Worm (Caenorhabditis elegans) whole organism, late embryonic: Measurements from ENCODE around the gene cyp-33C4.
A peak's percentile ranks its signal among the peaks of the same experiment; 100 is the strongest.

Source experiments
- C08G9.2 ChIP-seq: sonication (generic microtip); optimal IDR thresholded peaks from 2 replicates; lab custom pipeline; 2016; ENCODE audit warnings: mild to moderate bottlenecking, missing genetic modification characterization, moderate library complexity, missing compliant biosample characterization
- C38D4.7 ChIP-seq: fragments of 200-800 bp; sonication (Bioruptor generic); optimal IDR thresholded peaks from 2 replicates; lab custom pipeline; 2018; ENCODE audit warnings: mild to moderate bottlenecking, missing genetic modification characterization, moderate library complexity, missing compliant biosample characterization
- F13H6.1 ChIP-seq: sonication (generic microtip); optimal IDR thresholded peaks from 2 replicates; lab custom pipeline; 2016; ENCODE audit warnings: missing genetic modification characterization, missing compliant biosample characterization
- K02D7.2 ChIP-seq: sonication (generic microtip); optimal IDR thresholded peaks from 2 replicates; lab custom pipeline; 2017; ENCODE audit warnings: mild to moderate bottlenecking, missing genetic modification characterization, missing compliant biosample characterization
- Y22D7AL.16 ChIP-seq: sonication (generic microtip); optimal IDR thresholded peaks from 2 replicates; lab custom pipeline; 2016; ENCODE audit warnings: missing genetic modification characterization, missing compliant biosample characterization
- ahr-1 ChIP-seq: sonication (generic microtip); optimal IDR thresholded peaks from 2 replicates; lab custom pipeline; 2016; ENCODE audit warnings: missing genetic modification characterization, missing compliant biosample characterization
- ceh-14 ChIP-seq: sonication (generic microtip); optimal IDR thresholded peaks from 2 replicates; lab custom pipeline; 2016; ENCODE audit warnings: missing genotype, missing genetic modification characterization, missing compliant biosample characterization
- ceh-19 ChIP-seq: fragments of 200-800 bp; sonication (Bioruptor generic); optimal IDR thresholded peaks from 2 replicates; lab custom pipeline; 2018; ENCODE audit warnings: mild to moderate bottlenecking, missing genetic modification characterization, missing compliant biosample characterization
- ceh-2 ChIP-seq: sonication (generic microtip); optimal IDR thresholded peaks from 2 replicates; lab custom pipeline; 2016; ENCODE audit warnings: missing genotype, missing genetic modification characterization, missing compliant biosample characterization
- ceh-22 ChIP-seq: sonication (generic microtip); optimal IDR thresholded peaks from 2 replicates; lab custom pipeline; 2017; ENCODE audit warnings: missing biosample characterization, missing genetic modification characterization
- ceh-30 ChIP-seq: fragments of 150-350 bp; optimal IDR thresholded peaks from 2 replicates; lab custom pipeline; 2014; ENCODE audit warnings: missing biosample characterization, missing genetic modification characterization
- ceh-34 ChIP-seq: sonication (generic microtip); optimal IDR thresholded peaks from 2 replicates; lab custom pipeline; 2016; ENCODE audit warnings: mild to moderate bottlenecking, missing genetic modification characterization, missing compliant biosample characterization
- ceh-6 ChIP-seq: fragments of 200-800 bp; sonication (Bioruptor generic); optimal IDR thresholded peaks from 2 replicates; lab custom pipeline; 2018; ENCODE audit warnings: mild to moderate bottlenecking, missing genetic modification characterization, missing compliant biosample characterization
- ceh-9 ChIP-seq: sonication (generic microtip); optimal IDR thresholded peaks from 2 replicates; lab custom pipeline; 2016; ENCODE audit warnings: mild to moderate bottlenecking, missing genetic modification characterization, inconsistent platforms, missing compliant biosample characterization
- che-1 ChIP-seq: sonication (generic microtip); optimal IDR thresholded peaks from 2 replicates; lab custom pipeline; 2016; ENCODE audit warnings: mild to moderate bottlenecking, missing genetic modification characterization, missing compliant biosample characterization
- dve-1 ChIP-seq: sonication (generic microtip); optimal IDR thresholded peaks from 2 replicates; lab custom pipeline; 2017; ENCODE audit warnings: antibody characterized with exemption, mild to moderate bottlenecking, missing genetic modification characterization, missing compliant biosample characterization
- elt-4 ChIP-seq: sonication (generic microtip); optimal IDR thresholded peaks from 2 replicates; lab custom pipeline; 2016; ENCODE audit warnings: missing genetic modification characterization, missing compliant biosample characterization
- ets-4 ChIP-seq: sonication (generic microtip); optimal IDR thresholded peaks from 2 replicates; lab custom pipeline; 2016; ENCODE audit warnings: missing genetic modification characterization, missing compliant biosample characterization
- fax-1 ChIP-seq: sonication (generic microtip); optimal IDR thresholded peaks from 2 replicates; lab custom pipeline; 2016; ENCODE audit warnings: missing genotype, missing genetic modification characterization, missing compliant biosample characterization
- fkh-10 ChIP-seq: fragments of 150-350 bp; optimal IDR thresholded peaks from 2 replicates; lab custom pipeline; 2014; ENCODE audit warnings: missing biosample characterization, missing genetic modification reagents, missing genetic modification characterization
- fkh-6 ChIP-seq: sonication (generic microtip); optimal IDR thresholded peaks from 2 replicates; lab custom pipeline; 2016; ENCODE audit warnings: missing genetic modification characterization, missing compliant biosample characterization
- gmeb-2 ChIP-seq: sonication (generic microtip); optimal IDR thresholded peaks from 2 replicates; lab custom pipeline; 2016; ENCODE audit warnings: missing genetic modification characterization, inconsistent platforms, missing compliant biosample characterization
- hlh-13 ChIP-seq: fragments of 200-800 bp; sonication (Bioruptor generic); optimal IDR thresholded peaks from 2 replicates; lab custom pipeline; 2018; ENCODE audit warnings: mild to moderate bottlenecking, missing genetic modification characterization, missing compliant biosample characterization
- hlh-30 ChIP-seq: sonication (generic microtip); optimal IDR thresholded peaks from 2 replicates; lab custom pipeline; 2017; ENCODE audit warnings: antibody characterized with exemption, missing genetic modification characterization, missing compliant biosample characterization; ENCODE audit not compliant: insufficient read depth
- hlh-8 ChIP-seq: sonication (generic microtip); optimal IDR thresholded peaks from 2 replicates; lab custom pipeline; 2016; ENCODE audit warnings: missing genotype, missing genetic modification characterization, missing compliant biosample characterization
- lim-6 ChIP-seq: sonication (generic microtip); optimal IDR thresholded peaks from 2 replicates; lab custom pipeline; 2016; ENCODE audit warnings: missing genetic modification characterization, missing compliant biosample characterization
- madf-2 ChIP-seq: sonication (generic microtip); optimal IDR thresholded peaks from 2 replicates; lab custom pipeline; 2017; ENCODE audit warnings: missing genetic modification characterization, missing compliant biosample characterization
- mec-3 ChIP-seq: sonication (generic microtip); optimal IDR thresholded peaks from 2 replicates; lab custom pipeline; 2016; ENCODE audit warnings: borderline replicate concordance, missing genetic modification characterization, missing compliant biosample characterization
- nfya-1 ChIP-seq: sonication (generic microtip); optimal IDR thresholded peaks from 2 replicates; lab custom pipeline; 2017; ENCODE audit warnings: missing genetic modification characterization, mild to moderate bottlenecking, missing compliant biosample characterization, antibody characterized with exemption, moderate library complexity
- nhr-232 ChIP-seq: sonication (generic microtip); optimal IDR thresholded peaks from 2 replicates; lab custom pipeline; 2016; ENCODE audit warnings: missing genetic modification characterization, missing compliant biosample characterization
- pag-3 ChIP-seq: sonication (generic microtip); optimal IDR thresholded peaks from 2 replicates; lab custom pipeline; 2016; ENCODE audit warnings: missing compliant biosample characterization, missing genetic modification characterization, borderline replicate concordance
- syd-9 ChIP-seq: sonication (generic microtip); optimal IDR thresholded peaks from 2 replicates; lab custom pipeline; 2016; ENCODE audit warnings: mild to moderate bottlenecking, missing genetic modification characterization, moderate library complexity, missing compliant biosample characterization
- tbx-2 ChIP-seq: sonication (generic microtip); optimal IDR thresholded peaks from 2 replicates; lab custom pipeline; 2016; ENCODE audit warnings: missing genetic modification characterization, missing compliant biosample characterization
- tbx-7 ChIP-seq: sonication (generic microtip); optimal IDR thresholded peaks from 2 replicates; lab custom pipeline; 2016; ENCODE audit warnings: missing genotype, missing genetic modification characterization, missing compliant biosample characterization
- unc-3 ChIP-seq, 2 experiments: fragments of 200-800 bp in 1 of 2; sonication (Bioruptor generic) in 1 of 2; sonication (generic microtip) in 1 of 2; conservative IDR thresholded peaks in 1 of 2; optimal IDR thresholded peaks in 1 of 2; 2 replicates each; pipeline versions ENCODE4 v1.3.6 to Lab custom; 2016 to 2022; ENCODE audit warnings: missing compliant biosample characterization in 2 of 2, missing genetic modification characterization in 2 of 2, missing genetic modification reagents in 1 of 2
- unc-42 ChIP-seq: sonication (generic microtip); optimal IDR thresholded peaks from 2 replicates; lab custom pipeline; 2016; ENCODE audit warnings: missing genotype, missing genetic modification characterization, missing compliant biosample characterization
- unc-86 ChIP-seq: sonication (generic microtip); optimal IDR thresholded peaks from 2 replicates; lab custom pipeline; 2016; ENCODE audit warnings: missing genetic modification characterization, missing compliant biosample characterization
- ztf-16 ChIP-seq: sonication (generic microtip); optimal IDR thresholded peaks from 2 replicates; lab custom pipeline; 2017; ENCODE audit warnings: missing genetic modification characterization, missing compliant biosample characterization

Gene cyp-33C4

DNA sequence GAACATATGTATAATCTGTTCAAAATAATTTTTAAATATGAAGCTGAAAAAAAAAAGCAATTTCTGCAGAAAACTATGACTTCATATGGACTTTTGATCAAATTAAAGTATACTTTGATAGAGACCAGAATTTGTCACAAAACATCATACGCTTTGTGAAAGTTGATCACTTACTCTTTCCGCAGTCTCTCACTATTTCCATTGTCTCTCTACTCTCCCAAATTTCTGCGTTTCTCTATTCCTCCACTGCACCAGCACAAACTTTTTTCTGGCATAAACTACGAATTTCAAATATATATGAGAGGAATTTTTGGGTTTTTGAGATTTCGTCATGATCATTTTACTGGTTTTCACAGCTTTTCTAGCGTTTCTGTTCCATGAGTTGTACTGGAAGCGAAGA is at the start of gene cyp-33C4:
TSS of gene cyp-33C4 (plus strand) at position 293 of the 400 bp plus-strand sequence.
- no peak for TF ChIP-seq ceh-6 (GFP tag; lab: Kevin White, UChicago)
- TF ChIP-seq ceh-30 = no peak
- TF ChIP-seq fkh-6 (tag; lab: Kevin White, UChicago) = no peak
- no peak for TF ChIP-seq F13H6.1 (tag; lab: Kevin White, UChicago)
- no peak for TF ChIP-seq pag-3 (tag; lab: Kevin White, UChicago)

DNA sequence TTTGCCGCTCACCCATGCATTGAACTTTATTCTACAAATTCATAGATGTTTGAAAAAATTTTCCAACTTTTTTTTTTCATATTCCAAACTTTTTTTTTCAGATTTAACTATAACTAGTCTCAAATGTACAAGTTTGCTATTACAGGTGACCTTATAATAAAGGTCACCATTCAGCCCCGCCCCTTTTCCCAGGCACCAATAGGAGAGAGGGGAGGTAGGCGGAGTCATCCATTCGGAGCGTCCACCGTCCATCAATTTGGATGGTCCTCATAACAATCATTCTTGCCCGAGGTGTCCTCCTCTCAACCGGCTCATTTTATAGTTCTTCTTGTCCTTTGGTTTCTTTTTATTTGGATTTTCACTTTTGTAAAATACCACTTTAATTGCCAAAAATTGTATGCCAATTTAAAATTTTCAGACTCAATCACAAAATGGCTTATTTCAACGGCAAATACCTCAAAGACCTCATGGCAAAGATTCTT is 48.0 kb upstream of the cyp-33C4 start, which contains the start of gene Y5H2B.3:
TSS of gene Y5H2B.3 (plus strand) at position 432 of the 482 bp plus-strand sequence.
- TF ChIP-seq C08G9.2 (tag; lab: Kevin White, UChicago) (no peak), nfya-1 (tag; lab: Kevin White, UChicago) (peak; percentile 60)

DNA sequence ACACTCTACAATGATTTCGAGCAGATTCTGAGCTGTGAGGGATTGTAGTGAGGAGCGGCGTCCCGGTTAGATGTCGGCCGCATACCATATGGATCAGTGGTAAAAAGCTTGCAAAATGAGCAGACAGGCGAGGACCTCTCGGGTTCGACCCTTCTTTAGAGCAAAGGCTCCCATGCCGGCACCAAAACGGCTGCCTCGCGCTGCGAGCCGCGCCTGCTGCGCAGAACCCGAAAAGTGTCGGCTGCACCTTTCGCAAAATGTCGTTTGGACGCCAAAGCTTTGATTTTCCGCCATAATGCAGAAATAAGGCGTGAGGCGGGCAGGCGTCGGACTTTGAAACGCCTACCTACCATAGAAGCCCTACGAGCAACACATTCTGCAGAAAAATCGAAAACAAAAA is 45.6 kb upstream of the cyp-33C4 start:
- no peak for TF ChIP-seq fkh-10 (GFP tag; lab: Kevin White, UChicago)

DNA sequence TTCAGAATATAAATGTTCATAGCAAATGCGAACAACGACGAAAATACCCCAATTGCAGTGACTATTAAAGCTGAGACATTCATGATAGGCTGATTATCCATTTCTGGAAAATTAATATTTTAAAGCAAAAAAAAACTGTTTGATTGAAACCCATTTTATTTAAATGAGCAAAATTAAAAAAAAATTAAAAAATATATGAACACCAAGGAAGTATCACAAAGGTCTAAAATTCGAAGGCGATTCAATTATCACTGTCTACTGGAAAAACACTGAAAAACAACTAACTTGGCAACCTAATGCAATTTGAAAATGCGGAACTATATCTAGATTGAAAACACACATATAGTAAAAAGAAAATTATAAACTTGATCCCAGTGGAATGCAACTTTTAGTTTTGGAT is 44.8 kb upstream of the cyp-33C4 start, which contains the start of gene srbc-42:
TSS of gene srbc-42 (minus strand) at position 101 of the 400 bp plus-strand sequence.
- no peak for TF ChIP-seq ceh-34 (tag; lab: Kevin White, UChicago)
- no peak for TF ChIP-seq ceh-30
- no peak for TF ChIP-seq ceh-19 (GFP tag; lab: Kevin White, UChicago)
- no peak for TF ChIP-seq C38D4.7 (GFP tag; lab: Kevin White, UChicago)
- TF ChIP-seq unc-3 (GFP tag; conservative IDR thresholded peaks at IDR 0.05; lab: Robert Waterston, UW) = no peak
- no peak for TF ChIP-seq unc-3 (tag; optimal IDR thresholded peaks at IDR 0.05; lab: Kevin White, UChicago)
- TF ChIP-seq unc-42 (tag; lab: Kevin White, UChicago) = no peak
- no peak for TF ChIP-seq hlh-8 (tag; lab: Kevin White, UChicago)
- no peak for TF ChIP-seq ahr-1 (tag; lab: Kevin White, UChicago)
- no peak for TF ChIP-seq elt-4
- TF ChIP-seq K02D7.2 (tag; lab: Kevin White, UChicago) = no peak
- TF ChIP-seq hlh-13 = no peak
- TF ChIP-seq tbx-7 (tag; lab: Kevin White, UChicago) = no peak
- TF ChIP-seq ceh-14 (tag; lab: Kevin White, UChicago) = no peak
- no peak for TF ChIP-seq gmeb-2
- no peak for TF ChIP-seq dve-1 (tag; lab: Kevin White, UChicago)
- no peak for TF ChIP-seq nfya-1 (tag; lab: Kevin White, UChicago)
- TF ChIP-seq, all 69 proteins: peak for 0

DNA sequence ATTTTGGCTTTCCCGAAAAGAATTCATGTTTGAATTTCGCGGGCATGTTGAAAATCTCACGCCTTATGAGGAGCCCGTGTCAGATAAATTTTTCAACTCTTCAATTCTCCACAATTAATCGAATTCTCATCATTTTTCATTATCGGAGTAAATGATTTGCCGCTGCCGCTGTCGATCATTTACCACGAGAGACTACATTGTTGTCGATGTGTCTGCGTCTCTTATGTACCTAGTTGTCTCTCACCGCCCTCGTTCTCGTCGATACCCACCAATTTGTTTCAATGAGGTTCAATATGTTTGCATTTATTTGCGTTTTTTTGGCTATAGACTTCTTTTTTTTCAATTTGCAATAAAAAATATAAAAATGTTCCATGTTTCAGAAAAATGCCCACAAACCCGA is 43.8 kb upstream of the cyp-33C4 start, which contains the start of gene nhr-13:
TSS of gene nhr-13 (plus strand) at position 369 of the 400 bp plus-strand sequence.
- no peak for TF ChIP-seq fax-1 (tag; lab: Kevin White, UChicago)
- no peak for TF ChIP-seq ets-4 (tag; lab: Kevin White, UChicago)
- no peak for TF ChIP-seq tbx-2
- TF ChIP-seq ceh-22 (tag; lab: Kevin White, UChicago) = no peak
- no peak for TF ChIP-seq hlh-30 (tag; lab: Kevin White, UChicago)
- no peak for TF ChIP-seq elt-4

DNA sequence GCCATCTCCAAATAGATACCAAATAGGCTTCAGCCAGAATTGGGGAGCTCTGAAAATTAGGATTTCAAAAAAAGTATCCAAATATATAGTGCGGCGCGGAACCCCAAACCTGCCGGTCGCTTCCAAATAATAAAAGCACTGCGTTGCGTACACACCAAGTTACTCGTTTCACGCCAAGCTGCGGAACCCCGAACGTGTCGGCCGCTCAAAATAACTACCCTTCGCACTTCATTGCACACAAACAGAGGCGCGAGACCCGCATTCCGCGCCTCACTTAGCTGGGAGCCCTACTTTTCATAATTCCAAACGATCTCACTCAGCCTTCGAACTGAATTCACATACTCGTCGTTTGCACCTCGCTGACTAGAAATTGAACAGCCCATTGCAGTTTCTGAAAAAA is 36.3 kb upstream of the cyp-33C4 start:
- TF ChIP-seq unc-42 (tag; lab: Kevin White, UChicago) = no peak
- no peak for TF ChIP-seq syd-9
- no peak for TF ChIP-seq lim-6 (tag; lab: Kevin White, UChicago)
- no peak for TF ChIP-seq madf-2 (tag; lab: Kevin White, UChicago)
- no peak for TF ChIP-seq ahr-1 (tag; lab: Kevin White, UChicago)
- TF ChIP-seq unc-86 (tag; lab: Kevin White, UChicago) = no peak
- no peak for TF ChIP-seq ceh-22 (tag; lab: Kevin White, UChicago)
- no peak for TF ChIP-seq che-1 (tag; lab: Kevin White, UChicago)
- no peak for TF ChIP-seq ceh-2 (tag; lab: Kevin White, UChicago)
- TF ChIP-seq ceh-9 = no peak
- no peak for TF ChIP-seq nhr-232 (tag; lab: Kevin White, UChicago)
- TF ChIP-seq mec-3 = no peak
- TF ChIP-seq Y22D7AL.16 (tag; lab: Kevin White, UChicago) = no peak
- TF ChIP-seq F13H6.1 (tag; lab: Kevin White, UChicago) = no peak
- TF ChIP-seq ztf-16 = no peak
